Fruit fly (Drosophila melanogaster): ENCODE data around the gene vnd.
"Not testable (repeated sequence)": the region's sequence is repeated elsewhere in the genome, so short reads cannot be mapped to it uniquely, and the experiment has no call there.

vnd gene

dm6 chrX:636606-637530 is 54.9 kb downstream of the vnd start:
- TF ChIP-seq Myc (optimal IDR thresholded peaks at IDR 0.05) (no peak), h (optimal IDR thresholded peaks at IDR 0.05) (no peak), insv (optimal IDR thresholded peaks at IDR 0.05) (no peak), Sin3A (optimal IDR thresholded peaks at IDR 0.05) (no peak), ttk (optimal IDR thresholded peaks at IDR 0.05) (no peak), psq (optimal IDR thresholded peaks at IDR 0.05) (no peak)

- TF ChIP-seq Sin3A, h, psq (optimal IDR thresholded peaks at IDR 0.05): not testable (repeated sequence)
These were observed 62.5 kb downstream of the vnd start, which contains the start of gene CG13367 for dm6 chrX:644461-644860. TSS of gene CG13367 (plus strand) at chrX:644761.

- TF ChIP-seq ttk (optimal IDR thresholded peaks at IDR 0.05), result no peak
- TF ChIP-seq psq (optimal IDR thresholded peaks at IDR 0.05), result no peak
- no peak for TF ChIP-seq h (optimal IDR thresholded peaks at IDR 0.05)
- no peak for TF ChIP-seq Myc (optimal IDR thresholded peaks at IDR 0.05)
- no peak for TF ChIP-seq Sin3A (optimal IDR thresholded peaks at IDR 0.05)
- no peak for TF ChIP-seq insv (optimal IDR thresholded peaks at IDR 0.05)
These were observed 64.6 kb downstream of the vnd start for dm6 chrX:646395-647009.

- TF ChIP-seq h (optimal IDR thresholded peaks at IDR 0.05) (no peak), Myc (optimal IDR thresholded peaks at IDR 0.05) (no peak), Sin3A (optimal IDR thresholded peaks at IDR 0.05) (no peak), ttk (optimal IDR thresholded peaks at IDR 0.05) (no peak), psq (optimal IDR thresholded peaks at IDR 0.05) (no peak), insv (optimal IDR thresholded peaks at IDR 0.05) (no peak)
These were observed 65.2 kb downstream of the vnd start, which contains the start of gene Roc1a for dm6 chrX:647056-647627. TSS of gene Roc1a (plus strand) at chrX:647304.
